Fruit fly (Drosophila melanogaster): ENCODE data around the gene CG42502.
A peak's percentile ranks its signal among the peaks of the same experiment; 100 is the strongest.

The CG42502 gene

dm6 chr2L:18795917-18796402 is 15.1 kb downstream of the CG42502 start (continued):
- TF ChIP-seq CG9215 (GFP tag; IDR thresholded peaks at IDR 0.05) (no peak), ftz-f1 (GFP tag; optimal IDR thresholded peaks at IDR 0.05) (no peak), CG2202 (tag; optimal IDR thresholded peaks at IDR 0.05) (no peak), HLHmδ (GFP tag; optimal IDR thresholded peaks at IDR 0.05) (no peak), B-H2 (GFP tag; optimal IDR thresholded peaks at IDR 0.05) (no peak), fu2 (GFP tag; optimal IDR thresholded peaks at IDR 0.05) (no peak), NK7.1 (GFP tag; optimal IDR thresholded peaks at IDR 0.05) (no peak), lov (optimal IDR thresholded peaks at IDR 0.05) (no peak), lov (GFP tag; IDR thresholded peaks at IDR 0.05) (no peak), CG8359 (GFP tag; optimal IDR thresholded peaks at IDR 0.05; ENCODE audit: borderline replicate concordance) (no peak), nau (GFP tag; optimal IDR thresholded peaks at IDR 0.05) (no peak), twi (tag; optimal IDR thresholded peaks at IDR 0.05) (no peak), dati (GFP tag; IDR thresholded peaks at IDR 0.05) (no peak), tll (GFP tag; optimal IDR thresholded peaks at IDR 0.05) (no peak), Nf-YC (tag; optimal IDR thresholded peaks at IDR 0.05) (peak; percentile 99), gt (GFP tag; IDR thresholded peaks at IDR 0.05) (no peak), CG15011 (GFP tag; optimal IDR thresholded peaks at IDR 0.05) (no peak), bigmax (GFP tag; optimal IDR thresholded peaks at IDR 0.05) (no peak), CG33557 (GFP tag; optimal IDR thresholded peaks at IDR 0.05) (no peak), rib (GFP tag; IDR thresholded peaks at IDR 0.05) (no peak), sob (GFP tag; IDR thresholded peaks at IDR 0.05) (no peak), GATAe (GFP tag; conservative IDR thresholded peaks at IDR 0.05) (peak; percentile 73), CG33213 (GFP tag; optimal IDR thresholded peaks at IDR 0.05) (no peak), ERR (GFP tag; optimal IDR thresholded peaks at IDR 0.05) (no peak), CG13624 (GFP tag; optimal IDR thresholded peaks at IDR 0.05) (no peak), CG13775 (GFP tag; optimal IDR thresholded peaks at IDR 0.05) (no peak), Nf-YB (GFP tag; optimal IDR thresholded peaks at IDR 0.05) (peak; percentile 99), CG6791 (GFP tag; IDR thresholded peaks at IDR 0.05; ENCODE audit: partially characterized antibody) (no peak), sens-2 (GFP tag; IDR thresholded peaks at IDR 0.05) (no peak), bcd (GFP tag; optimal IDR thresholded peaks at IDR 0.05) (no peak), seq (GFP tag; IDR thresholded peaks at IDR 0.05) (peak; percentile 61; the same call in 1 of the 2 replicates), Pdp1 (GFP tag; optimal IDR thresholded peaks at IDR 0.05) (peak in 1 of 2 experiments; percentile 34), Xbp1 (GFP tag; optimal IDR thresholded peaks at IDR 0.05) (no peak), phol (tag; optimal IDR thresholded peaks at IDR 0.05) (no peak), Sry-β (GFP tag; optimal IDR thresholded peaks at IDR 0.05) (no peak), vfl (GFP tag; optimal IDR thresholded peaks at IDR 0.05) (no peak), HLH3B (GFP tag; IDR thresholded peaks at IDR 0.05) (no peak), CG9876 (GFP tag; optimal IDR thresholded peaks at IDR 0.05) (no peak), gce (GFP tag; IDR thresholded peaks at IDR 0.05) (no peak), Oli (tag; optimal IDR thresholded peaks at IDR 0.05) (no peak), CG7357 (GFP tag; IDR thresholded peaks at IDR 0.05) (no peak), ewg (GFP tag; optimal IDR thresholded peaks at IDR 0.05) (peak; percentile 79), pb (GFP tag; optimal IDR thresholded peaks at IDR 0.05) (no peak), H15 (GFP tag; IDR thresholded peaks at IDR 0.05) (no peak), aop (GFP tag; IDR thresholded peaks at IDR 0.05) (no peak), fd3F (GFP tag; optimal IDR thresholded peaks at IDR 0.05) (no peak), CG30403 (GFP tag; optimal IDR thresholded peaks at IDR 0.05) (no peak), ato (GFP tag; IDR thresholded peaks at IDR 0.05; ENCODE audit: partially characterized antibody) (no peak; the same call in 1 of the 2 replicates), CG15073 (GFP tag; optimal IDR thresholded peaks at IDR 0.05) (no peak), CG34224 (GFP tag; IDR thresholded peaks at IDR 0.05; ENCODE audit: partially characterized antibody) (peak; percentile 40; the same call in 2 of the 3 replicates), az2 (GFP tag; optimal IDR thresholded peaks at IDR 0.05) (no peak)
